Worm (Caenorhabditis elegans): ENCODE data around the gene F59B2.3.
"Not testable (repeated sequence)": the region's sequence is repeated elsewhere in the genome, so short reads cannot be mapped to it uniquely, and the experiment has no call there.

DNA sequence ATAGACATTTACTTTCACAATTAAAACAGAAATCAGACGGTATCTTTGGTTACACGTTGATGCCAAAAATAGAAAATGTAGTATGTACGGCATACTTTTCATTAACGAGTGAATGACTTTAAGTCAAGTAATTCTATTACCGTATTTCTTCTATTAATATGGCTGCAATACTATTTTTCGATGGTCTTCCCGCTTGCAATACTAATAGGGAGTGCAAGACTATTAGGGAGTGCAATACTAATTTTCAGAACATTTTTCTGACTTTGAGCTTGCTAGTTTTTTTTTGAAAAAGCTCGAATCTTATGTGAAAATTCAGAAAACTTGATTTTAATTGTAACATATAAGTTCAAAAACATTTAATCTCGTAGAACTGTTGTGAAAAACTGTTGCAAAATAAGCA lies 9.8 kb downstream of the F59B2.3 start, which contains the start of gene R08D7.7:
- not testable (repeated sequence) for TF ChIP-seq sea-2 (GFP tag; IDR thresholded peaks at IDR 0.05); nhr-120 (GFP tag; IDR thresholded peaks at IDR 0.05); F55B11.4 (tag; optimal IDR thresholded peaks at IDR 0.05; ENCODE audit: borderline replicate concordance, insufficient read depth); ztf-3 (GFP tag; optimal IDR thresholded peaks at IDR 0.05); ZK185.1 (tag; optimal IDR thresholded peaks at IDR 0.05; ENCODE audit: poor library complexity, severe bottlenecking); somi-1 (GFP tag; optimal IDR thresholded peaks at IDR 0.05); T07F8.4 (tag; optimal IDR thresholded peaks at IDR 0.05); him-1 (tag; optimal IDR thresholded peaks at IDR 0.05); ztf-26 (tag; optimal IDR thresholded peaks at IDR 0.05); snpc-1.1 (tag; optimal IDR thresholded peaks at IDR 0.05; ENCODE audit: insufficient read depth); madf-6 (GFP tag; IDR thresholded peaks at IDR 0.05)

All from whole organism, young adult.